Worm (Caenorhabditis elegans): ENCODE data around the gene vps-2.

DNA sequence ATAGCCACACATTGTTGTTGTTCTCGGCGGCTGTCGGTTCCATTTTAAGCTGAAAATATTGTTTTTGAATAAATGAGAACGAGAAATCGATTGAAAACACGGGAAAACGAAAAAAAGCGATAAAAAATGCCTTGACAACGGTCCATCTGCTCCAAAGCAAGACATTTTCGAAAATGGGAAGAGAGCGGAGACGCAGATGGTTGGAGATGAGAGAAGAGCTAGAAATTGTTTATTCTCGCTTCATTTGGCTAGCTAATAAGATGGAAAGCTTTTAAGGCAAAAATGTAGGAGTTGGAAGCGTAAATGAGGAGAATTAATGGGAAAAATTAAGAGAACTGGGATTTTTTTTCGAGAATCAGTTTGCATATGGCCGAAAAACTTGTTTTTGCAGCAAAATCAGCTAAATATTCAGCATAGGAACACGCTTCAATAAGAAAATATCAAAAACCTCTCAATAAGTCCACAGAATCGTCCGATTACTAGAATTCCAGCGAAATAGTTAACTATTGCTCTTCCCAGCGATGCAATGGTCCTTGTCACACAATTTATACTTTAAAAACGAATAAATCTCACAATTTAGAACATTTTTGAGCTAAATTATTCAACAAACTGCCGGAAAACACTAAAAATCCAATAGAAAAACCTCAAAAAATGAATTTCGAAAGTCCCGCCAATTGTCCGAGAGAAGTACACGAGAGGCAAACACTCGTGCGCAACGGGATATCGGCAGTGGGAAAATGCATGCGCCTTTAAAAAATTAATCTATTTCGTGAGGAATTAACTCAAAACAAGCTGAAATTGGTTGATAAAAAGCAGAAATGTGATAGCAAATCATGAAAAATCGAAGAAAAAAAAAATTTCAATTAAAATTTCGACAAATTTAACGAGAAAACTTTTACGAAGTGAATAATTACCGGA lies 29.5 kb downstream of the vps-2 start, which contains the start of gene pisy-1:
- TF ChIP-seq W03F9.2 (tag; optimal IDR thresholded peaks at IDR 0.05) (no peak), dao-5 (tag; optimal IDR thresholded peaks at IDR 0.05) (no peak), him-1 (tag; optimal IDR thresholded peaks at IDR 0.05) (no peak)

Data from whole organism, L4/young adult.